Worm (Caenorhabditis elegans): ENCODE results near the gene sdz-37.

- TF ChIP-seq med-1 (GFP tag; optimal IDR thresholded peaks at IDR 0.05; ENCODE audit: insufficient read depth) = no peak
- TF ChIP-seq ztf-23 (GFP tag; IDR thresholded peaks at IDR 0.05) = no peak
- no peak for TF ChIP-seq klf-2 (GFP tag; conservative IDR thresholded peaks at IDR 0.05)
- no peak for TF ChIP-seq flt-1 (GFP tag; IDR thresholded peaks at IDR 0.05)
- no peak for TF ChIP-seq cog-1 (tag; optimal IDR thresholded peaks at IDR 0.05)
- no peak for TF ChIP-seq ztf-29 (GFP tag; IDR thresholded peaks at IDR 0.05)
- TF ChIP-seq T22C8.4 (GFP tag; IDR thresholded peaks at IDR 0.05) = no peak
Observed at ce11 chrII:10481824-10482556, 17.3 kb downstream of the sdz-37 start, which contains the start of the genes clec-60 and ZK666.11.

Data from whole organism, midembryonic.